ENCODE assay signal across 1 fruit fly cellular context in genomic region chr3L:16870723-16871137, dm6.
TF ChIP-seq lines count a peak whose summit lies in the region.

No protein-coding gene starts in this region.

TF ChIP-seq in whole organism, embryonic, 481 proteins besides CTCF, POLR2A, EP300 and RAD21 (continued from another document and continues in another):
- TF ChIP-seq CG16813 (GFP tag; IDR thresholded peaks at IDR 0.05; lab: Robert Waterston, UW; ENCODE audit: partially characterized antibody) (no peak), CrebB (tag; optimal IDR thresholded peaks at IDR 0.05; lab: Kevin White, UChicago) (peak; percentile 20), schlank (tag; optimal IDR thresholded peaks at IDR 0.05; lab: Kevin White, UChicago) (no peak), CG10274 (GFP tag; optimal IDR thresholded peaks at IDR 0.05; lab: Kevin White, UChicago) (peak; percentile 7), CG10543 (GFP tag; optimal IDR thresholded peaks at IDR 0.05; lab: Kevin White, UChicago) (no peak), CG6689 (GFP tag; IDR thresholded peaks at IDR 0.05; lab: Robert Waterston, UW) (0 out of 2 replicates have a peak, but pooled peaks have one; percentile 15), Neu2 (GFP tag; optimal IDR thresholded peaks at IDR 0.05; lab: Kevin White, UChicago; ENCODE audit: borderline replicate concordance) (no peak), ftz-f1 (GFP tag; optimal IDR thresholded peaks at IDR 0.05; lab: Kevin White, UChicago) (no peak), gcm2 (GFP tag; optimal IDR thresholded peaks at IDR 0.05; lab: Kevin White, UChicago) (no peak), Elba2 (GFP tag; optimal IDR thresholded peaks at IDR 0.05; lab: Kevin White, UChicago) (no peak), CG43689 (GFP tag; IDR thresholded peaks at IDR 0.05; lab: Robert Waterston, UW) (no peak), CG4282 (GFP tag; optimal IDR thresholded peaks at IDR 0.05; lab: Kevin White, UChicago) (no peak), CG13775 (GFP tag; optimal IDR thresholded peaks at IDR 0.05; lab: Kevin White, UChicago) (no peak), Xbp1 (GFP tag; optimal IDR thresholded peaks at IDR 0.05; lab: Kevin White, UChicago) (peak; percentile 8), bigmax (GFP tag; optimal IDR thresholded peaks at IDR 0.05; lab: Kevin White, UChicago) (no peak), ATbp (GFP tag; optimal IDR thresholded peaks at IDR 0.05; lab: Kevin White, UChicago) (peak; percentile 42), Hr51 (GFP tag; optimal IDR thresholded peaks at IDR 0.05; lab: Kevin White, UChicago) (peak in 1 of 2 experiments; percentile 54), lbe (GFP tag; optimal IDR thresholded peaks at IDR 0.05; lab: Kevin White, UChicago) (no peak), CG3281 (GFP tag; optimal IDR thresholded peaks at IDR 0.05; lab: Kevin White, UChicago) (peak; percentile 47), CG9609 (GFP tag; optimal IDR thresholded peaks at IDR 0.05; lab: Kevin White, UChicago) (no peak), Dbx (GFP tag; IDR thresholded peaks at IDR 0.05; lab: Robert Waterston, UW) (0 out of 3 replicates have a peak, but pooled peaks have one; percentile 7), CG2712 (tag; optimal IDR thresholded peaks at IDR 0.05; lab: Kevin White, UChicago) (peak; percentile 57), CG8924 (tag; optimal IDR thresholded peaks at IDR 0.05; lab: Kevin White, UChicago) (peak; percentile 48), fd64A (GFP tag; optimal IDR thresholded peaks at IDR 0.05; lab: Kevin White, UChicago) (no peak), pan (optimal IDR thresholded peaks at IDR 0.05; lab: Kevin White, UChicago) (no peak), pan (GFP tag; optimal IDR thresholded peaks at IDR 0.05 in 1 of 2, IDR thresholded peaks at IDR 0.05 in 1 of 2) (no peak), eve (GFP tag; optimal IDR thresholded peaks at IDR 0.05; lab: Kevin White, UChicago) (peak in 1 of 2 experiments; percentile 25), CG4617 (GFP tag; optimal IDR thresholded peaks at IDR 0.05; lab: Kevin White, UChicago; ENCODE audit: borderline replicate concordance) (no peak), CG8388 (GFP tag; optimal IDR thresholded peaks at IDR 0.05; lab: Kevin White, UChicago) (peak; percentile 14), CG6765 (GFP tag; optimal IDR thresholded peaks at IDR 0.05; lab: Kevin White, UChicago) (no peak), CG11696 (GFP tag; IDR thresholded peaks at IDR 0.05; lab: Robert Waterston, UW) (peak; percentile 75), B-H1 (GFP tag; IDR thresholded peaks at IDR 0.05; lab: Robert Waterston, UW) (no peak), CHES-1-like (GFP tag; optimal IDR thresholded peaks at IDR 0.05; lab: Kevin White, UChicago) (no peak), Ets65A (GFP tag; lab: Kevin White, UChicago) (peak; percentile 75), CG12942 (GFP tag; optimal IDR thresholded peaks at IDR 0.05; lab: Kevin White, UChicago) (no peak), CoRest (tag; optimal IDR thresholded peaks at IDR 0.05; lab: Kevin White, UChicago) (peak; percentile 35), CG1024 (GFP tag; IDR thresholded peaks at IDR 0.05; lab: Robert Waterston, UW) (no peak), CG8089 (GFP tag; optimal IDR thresholded peaks at IDR 0.05; lab: Kevin White, UChicago) (no peak), CG17912 (GFP tag; optimal IDR thresholded peaks at IDR 0.05; lab: Kevin White, UChicago) (no peak), CG15011 (GFP tag; optimal IDR thresholded peaks at IDR 0.05; lab: Kevin White, UChicago) (no peak), HLH3B (GFP tag; IDR thresholded peaks at IDR 0.05; lab: Robert Waterston, UW) (no peak), CG14860 (GFP tag; IDR thresholded peaks at IDR 0.05; lab: Robert Waterston, UW; ENCODE audit: partially characterized antibody) (no peak), Sry-β (GFP tag; optimal IDR thresholded peaks at IDR 0.05; lab: Kevin White, UChicago) (no peak), D19A (tag; optimal IDR thresholded peaks at IDR 0.05; lab: Kevin White, UChicago) (peak; percentile 29), crc (GFP tag; optimal IDR thresholded peaks at IDR 0.05; lab: Kevin White, UChicago) (no peak), Bdp1 (GFP tag; optimal IDR thresholded peaks at IDR 0.05; lab: Kevin White, UChicago) (no peak), unpg (GFP tag; optimal IDR thresholded peaks at IDR 0.05; lab: Kevin White, UChicago) (peak; percentile 32), Hr39 (optimal IDR thresholded peaks at IDR 0.05; lab: Kevin White, UChicago) (no peak), CG31441 (GFP tag; IDR thresholded peaks at IDR 0.05; lab: Robert Waterston, UW) (peak; percentile 53; the same call in 1 of the 2 replicates), Deaf1 (tag; optimal IDR thresholded peaks at IDR 0.05; lab: Kevin White, UChicago) (peak; percentile 12), yki (optimal IDR thresholded peaks at IDR 0.05; lab: Kevin White, UChicago) (no peak), amos (GFP tag; IDR thresholded peaks at IDR 0.05; lab: Robert Waterston, UW; ENCODE audit: partially characterized antibody) (no peak), CG12104 (GFP tag; optimal IDR thresholded peaks at IDR 0.05; lab: Kevin White, UChicago) (peak; percentile 33), CG2678 (tag; optimal IDR thresholded peaks at IDR 0.05; lab: Kevin White, UChicago) (peak; percentile 62), Optix (GFP tag; IDR thresholded peaks at IDR 0.05; lab: Robert Waterston, UW) (no peak), H2.0 (GFP tag; IDR thresholded peaks at IDR 0.05; lab: Robert Waterston, UW) (0 out of 2 replicates have a peak, but pooled peaks have one; percentile 20), CG15696 (tag; optimal IDR thresholded peaks at IDR 0.05; lab: Kevin White, UChicago) (no peak), Ada2b (GFP tag; IDR thresholded peaks at IDR 0.05; lab: Robert Waterston, UW) (no peak), Nf-YB (GFP tag; optimal IDR thresholded peaks at IDR 0.05; lab: Kevin White, UChicago) (no peak), fd96Cb (tag; optimal IDR thresholded peaks at IDR 0.05; lab: Kevin White, UChicago) (peak; percentile 46), CG11504 (tag; optimal IDR thresholded peaks at IDR 0.05; lab: Kevin White, UChicago) (peak; percentile 72), CG10209 (GFP tag; optimal IDR thresholded peaks at IDR 0.05; lab: Kevin White, UChicago) (peak; percentile 22), Sox100B (GFP tag; optimal IDR thresholded peaks at IDR 0.05; lab: Kevin White, UChicago) (peak; percentile 55), CG3847 (GFP tag; IDR thresholded peaks at IDR 0.05; lab: Robert Waterston, UW) (no peak), CG4730 (GFP tag; IDR thresholded peaks at IDR 0.05; lab: Robert Waterston, UW) (no peak), grau (tag; optimal IDR thresholded peaks at IDR 0.05; lab: Kevin White, UChicago) (peak; percentile 49), CG7357 (GFP tag; IDR thresholded peaks at IDR 0.05; lab: Robert Waterston, UW) (no peak), Oli (tag; optimal IDR thresholded peaks at IDR 0.05; lab: Kevin White, UChicago) (peak; percentile 35), Hmr (GFP tag; optimal IDR thresholded peaks at IDR 0.05; lab: Kevin White, UChicago) (peak; percentile 17), CG15514 (GFP tag; optimal IDR thresholded peaks at IDR 0.05; lab: Kevin White, UChicago) (no peak), D19B (GFP tag; optimal IDR thresholded peaks at IDR 0.05; lab: Kevin White, UChicago) (no peak), nerfin-2 (GFP tag; IDR thresholded peaks at IDR 0.05; lab: Robert Waterston, UW; ENCODE audit: partially characterized antibody) (no peak), hb (GFP tag; IDR thresholded peaks at IDR 0.05; lab: Robert Waterston, UW; ENCODE audit: partially characterized antibody) (no peak), CG33557 (GFP tag; optimal IDR thresholded peaks at IDR 0.05; lab: Kevin White, UChicago) (no peak), lola (GFP tag; optimal IDR thresholded peaks at IDR 0.05; lab: Kevin White, UChicago) (peak in 1 of 3 experiments; percentile 11), crp (GFP tag; optimal IDR thresholded peaks at IDR 0.05; lab: Kevin White, UChicago) (no peak), Abd-B (GFP tag; optimal IDR thresholded peaks at IDR 0.05; lab: Kevin White, UChicago) (no peak), nmo (GFP tag; optimal IDR thresholded peaks at IDR 0.05; lab: Kevin White, UChicago) (peak; percentile 54), CG1792 (GFP tag; optimal IDR thresholded peaks at IDR 0.05; lab: Kevin White, UChicago) (no peak), Hr78 (GFP tag; optimal IDR thresholded peaks at IDR 0.05; lab: Kevin White, UChicago) (peak in 1 of 2 experiments; percentile 0), CG34376 (GFP tag; optimal IDR thresholded peaks at IDR 0.05; lab: Kevin White, UChicago) (no peak), row (GFP tag; IDR thresholded peaks at IDR 0.05; lab: Robert Waterston, UW) (peak; percentile 29; the same call in 1 of the 3 replicates), Med (GFP tag; lab: Kevin White, UChicago) (peak; percentile 52), CG7271 (tag; optimal IDR thresholded peaks at IDR 0.05; lab: Kevin White, UChicago) (no peak), CG9797 (GFP tag; optimal IDR thresholded peaks at IDR 0.05; lab: Kevin White, UChicago) (no peak), CG17829 (tag; optimal IDR thresholded peaks at IDR 0.05; lab: Kevin White, UChicago) (peak; percentile 12), gfzf (GFP tag; optimal IDR thresholded peaks at IDR 0.05; lab: Kevin White, UChicago) (no peak), CG18599 (GFP tag; optimal IDR thresholded peaks at IDR 0.05; lab: Kevin White, UChicago) (peak; percentile 51), CG12391 (tag; optimal IDR thresholded peaks at IDR 0.05; lab: Kevin White, UChicago) (peak; percentile 41), CG10979 (tag; optimal IDR thresholded peaks at IDR 0.05; lab: Kevin White, UChicago) (peak; percentile 47), CG18262 (tag; optimal IDR thresholded peaks at IDR 0.05; lab: Kevin White, UChicago) (peak; percentile 63), az2 (GFP tag; optimal IDR thresholded peaks at IDR 0.05; lab: Kevin White, UChicago) (peak; percentile 8), PHDP (tag; optimal IDR thresholded peaks at IDR 0.05; lab: Kevin White, UChicago) (no peak), C15 (GFP tag; IDR thresholded peaks at IDR 0.05; lab: Robert Waterston, UW) (no peak), CG16815 (GFP tag; optimal IDR thresholded peaks at IDR 0.05; lab: Kevin White, UChicago) (no peak), CG17361 (GFP tag; IDR thresholded peaks at IDR 0.05; lab: Robert Waterston, UW) (peak; percentile 47; the same call in 2 of the 3 replicates), gcm (GFP tag; optimal IDR thresholded peaks at IDR 0.05; lab: Kevin White, UChicago) (peak; percentile 21), vvl (GFP tag; IDR thresholded peaks at IDR 0.05; lab: Robert Waterston, UW) (no peak), cas (GFP tag; IDR thresholded peaks at IDR 0.05; lab: Robert Waterston, UW) (no peak), lov (optimal IDR thresholded peaks at IDR 0.05; lab: Kevin White, UChicago) (no peak), lov (GFP tag; IDR thresholded peaks at IDR 0.05; lab: Robert Waterston, UW) (no peak), CG2875 (GFP tag; optimal IDR thresholded peaks at IDR 0.05; lab: Kevin White, UChicago) (peak; percentile 8), inv (GFP tag; IDR thresholded peaks at IDR 0.05; lab: Robert Waterston, UW; ENCODE audit: partially characterized antibody) (no peak), CG7839 (tag; optimal IDR thresholded peaks at IDR 0.05; lab: Kevin White, UChicago) (peak; percentile 50), bcd (GFP tag; optimal IDR thresholded peaks at IDR 0.05; lab: Kevin White, UChicago) (peak; percentile 41), Bteb2 (GFP tag; optimal IDR thresholded peaks at IDR 0.05; lab: Kevin White, UChicago) (no peak), phol (tag; optimal IDR thresholded peaks at IDR 0.05; lab: Kevin White, UChicago) (peak; percentile 45), CG10654 (GFP tag; optimal IDR thresholded peaks at IDR 0.05; lab: Kevin White, UChicago) (no peak), CG1602 (GFP tag; optimal IDR thresholded peaks at IDR 0.05; lab: Kevin White, UChicago) (peak; percentile 18), Asciz (GFP tag; optimal IDR thresholded peaks at IDR 0.05; lab: Kevin White, UChicago) (peak; percentile 16), Rfx (GFP tag; IDR thresholded peaks at IDR 0.05; lab: Robert Waterston, UW) (0 out of 2 replicates have a peak, but pooled peaks have one; percentile 8), Atf6 (GFP tag; IDR thresholded peaks at IDR 0.05; lab: Robert Waterston, UW) (no peak), MBD-R2 (GFP tag; IDR thresholded peaks at IDR 0.05; lab: Robert Waterston, UW) (no peak), CG7556 (GFP tag; optimal IDR thresholded peaks at IDR 0.05; lab: Kevin White, UChicago) (peak; percentile 75), dimm (GFP tag; IDR thresholded peaks at IDR 0.05; lab: Robert Waterston, UW) (no peak), CG7963 (GFP tag; IDR thresholded peaks at IDR 0.05; lab: Robert Waterston, UW; ENCODE audit: partially characterized antibody) (no peak), CG6175 (GFP tag; IDR thresholded peaks at IDR 0.05; lab: Robert Waterston, UW) (no peak), CG18619 (GFP tag; optimal IDR thresholded peaks at IDR 0.05; lab: Kevin White, UChicago) (peak; percentile 1), Blimp-1 (GFP tag; optimal IDR thresholded peaks at IDR 0.05; lab: Kevin White, UChicago) (peak; percentile 58), Hand (GFP tag; optimal IDR thresholded peaks at IDR 0.05; lab: Kevin White, UChicago) (no peak), CG2120 (GFP tag; optimal IDR thresholded peaks at IDR 0.05; lab: Kevin White, UChicago) (peak; percentile 1), Sox102F (GFP tag; optimal IDR thresholded peaks at IDR 0.05; lab: Kevin White, UChicago) (peak; percentile 49), CG12659 (GFP tag; optimal IDR thresholded peaks at IDR 0.05; lab: Kevin White, UChicago) (peak; percentile 9), cwo (GFP tag; optimal IDR thresholded peaks at IDR 0.05; lab: Kevin White, UChicago) (peak; percentile 18), ase (GFP tag; IDR thresholded peaks at IDR 0.05; lab: Robert Waterston, UW) (no peak), pzg (GFP tag; optimal IDR thresholded peaks at IDR 0.05; lab: Kevin White, UChicago) (no peak), CG6683 (GFP tag; optimal IDR thresholded peaks at IDR 0.05; lab: Kevin White, UChicago) (peak; percentile 11), CG10147 (GFP tag; optimal IDR thresholded peaks at IDR 0.05; lab: Kevin White, UChicago) (peak; percentile 39), Adf1 (GFP tag; IDR thresholded peaks at IDR 0.05; lab: Robert Waterston, UW) (no peak), CG6813 (GFP tag; optimal IDR thresholded peaks at IDR 0.05; lab: Kevin White, UChicago) (no peak), CG11560 (tag; IDR thresholded peaks at IDR 0.05; lab: Robert Waterston, UW) (no peak), CG13424 (tag; optimal IDR thresholded peaks at IDR 0.05; lab: Kevin White, UChicago) (peak; percentile 28), ap (GFP tag; IDR thresholded peaks at IDR 0.05; lab: Robert Waterston, UW) (no peak), lab (GFP tag; optimal IDR thresholded peaks at IDR 0.05; lab: Kevin White, UChicago) (peak; percentile 50)
